Worm (Caenorhabditis elegans) whole organism, mixed stage, embryonic: Measurements from ENCODE around the gene F46B3.9.

Experiments
- M03D4.4 ChIP-seq: sonication (generic microtip); optimal IDR thresholded peaks from 2 replicates; lab custom pipeline; 2017; ENCODE audit warnings: mild to moderate bottlenecking, missing genetic modification characterization, missing compliant biosample characterization
- bed-3 ChIP-seq: fragments of 200-800 bp; sonication (Bioruptor generic); optimal IDR thresholded peaks from 3 replicates; lab custom pipeline; 2018; ENCODE audit warnings: mild to moderate bottlenecking, missing genetic modification characterization, moderate library complexity, missing compliant biosample characterization
- blmp-1 ChIP-seq: fragments of 150-350 bp; optimal IDR thresholded peaks from 2 replicates; lab custom pipeline; 2014; ENCODE audit warnings: missing biosample characterization, missing genetic modification characterization
- ceh-39 ChIP-seq: fragments of 150-350 bp; optimal IDR thresholded peaks from 2 replicates; lab custom pipeline; 2014; ENCODE audit warnings: missing biosample characterization, missing genetic modification characterization
- ceh-43 ChIP-seq: fragments of 200-800 bp; sonication (Bioruptor generic); optimal IDR thresholded peaks from 2 replicates; lab custom pipeline; 2018; ENCODE audit warnings: mild to moderate bottlenecking, missing genetic modification characterization, moderate library complexity, missing compliant biosample characterization
- ceh-83 ChIP-seq: fragments of 200-800 bp; sonication (Bioruptor generic); optimal IDR thresholded peaks from 2 replicates; lab custom pipeline; 2018; ENCODE audit warnings: mild to moderate bottlenecking, missing genetic modification characterization, missing compliant biosample characterization
- ces-1 ChIP-seq: fragments of 150-350 bp; optimal IDR thresholded peaks from 2 replicates; lab custom pipeline; 2014; ENCODE audit warnings: missing biosample characterization, missing genetic modification reagents, missing genetic modification characterization
- cnd-1 ChIP-seq: fragments of 200-800 bp; sonication (Bioruptor generic); optimal IDR thresholded peaks from 2 replicates; lab custom pipeline; 2018; ENCODE audit warnings: mild to moderate bottlenecking, missing genetic modification characterization, missing compliant biosample characterization
- drap-1 ChIP-seq: fragments of 200-800 bp; sonication (Bioruptor generic); optimal IDR thresholded peaks from 3 replicates; lab custom pipeline; 2018; ENCODE audit warnings: mild to moderate bottlenecking, missing genetic modification characterization, missing compliant biosample characterization
- elt-1 ChIP-seq: sonication (generic microtip); optimal IDR thresholded peaks from 2 replicates; lab custom pipeline; 2017; ENCODE audit warnings: missing genetic modification characterization, mild to moderate bottlenecking, missing compliant biosample characterization, antibody characterized with exemption, moderate library complexity, borderline replicate concordance; ENCODE audit not compliant: insufficient read depth
- elt-3 ChIP-seq: fragments of 150-350 bp; optimal IDR thresholded peaks from 2 replicates; lab custom pipeline; 2014; ENCODE audit warnings: missing biosample characterization, missing genetic modification characterization
- flh-1 ChIP-seq: fragments of 200-800 bp; sonication (Bioruptor generic); optimal IDR thresholded peaks from 2 replicates; lab custom pipeline; 2018; ENCODE audit warnings: mild to moderate bottlenecking, missing genetic modification characterization, moderate library complexity, missing compliant biosample characterization
- ham-2 ChIP-seq: fragments of 200-800 bp; sonication (Bioruptor generic); optimal IDR thresholded peaks from 2 replicates; lab custom pipeline; 2018; ENCODE audit warnings: mild to moderate bottlenecking, missing genetic modification characterization, missing compliant biosample characterization
- hlh-1 ChIP-seq: fragments of 150-350 bp; optimal IDR thresholded peaks from 2 replicates; lab custom pipeline; 2014; ENCODE audit warnings: missing biosample characterization, missing genetic modification reagents, missing genetic modification characterization
- lin-13 ChIP-seq: fragments of 150-350 bp; optimal IDR thresholded peaks from 2 replicates; lab custom pipeline; 2014; ENCODE audit warnings: missing biosample characterization, missing genetic modification characterization
- lin-32 ChIP-seq: fragments of 200-800 bp; sonication (Bioruptor generic); optimal IDR thresholded peaks from 2 replicates; lab custom pipeline; 2018; ENCODE audit warnings: mild to moderate bottlenecking, missing genetic modification characterization, missing compliant biosample characterization
- lsy-2 ChIP-seq: fragments of 150-350 bp; optimal IDR thresholded peaks from 2 replicates; lab custom pipeline; 2014; ENCODE audit warnings: missing biosample characterization, missing genetic modification characterization
- mep-1 ChIP-seq: fragments of 150-350 bp; optimal IDR thresholded peaks from 2 replicates; lab custom pipeline; 2017; ENCODE audit warnings: missing biosample characterization, missing genetic modification reagents, missing genetic modification characterization, inconsistent platforms
- nhr-2 ChIP-seq: fragments of 150-350 bp; optimal IDR thresholded peaks from 2 replicates; lab custom pipeline; 2014; ENCODE audit warnings: missing biosample characterization, missing genetic modification characterization
- nhr-237 ChIP-seq: fragments of 150-350 bp; optimal IDR thresholded peaks from 2 replicates; lab custom pipeline; 2014; ENCODE audit warnings: missing biosample characterization, missing genetic modification characterization
- nhr-28 ChIP-seq: fragments of 150-350 bp; optimal IDR thresholded peaks from 2 replicates; lab custom pipeline; 2014; ENCODE audit warnings: missing biosample characterization, missing genetic modification characterization
- nhr-76 ChIP-seq: sonication (generic microtip); optimal IDR thresholded peaks from 2 replicates; lab custom pipeline; 2017; ENCODE audit warnings: missing biosample characterization, missing genetic modification characterization
- pha-4 ChIP-seq: fragments of 150-350 bp; optimal IDR thresholded peaks from 2 replicates; lab custom pipeline; 2018; ENCODE audit warnings: missing biosample characterization, missing genetic modification reagents, missing genetic modification characterization
- sem-2 ChIP-seq: fragments of 200-800 bp; sonication (Bioruptor generic); optimal IDR thresholded peaks from 2 replicates; lab custom pipeline; 2018; ENCODE audit warnings: mild to moderate bottlenecking, missing genetic modification characterization, missing compliant biosample characterization
- snpc-4 ChIP-seq: fragments of 150-350 bp; optimal IDR thresholded peaks from 2 replicates; lab custom pipeline; 2014; ENCODE audit warnings: missing biosample characterization, missing genetic modification characterization
- sptf-1 ChIP-seq: sonication (generic microtip); optimal IDR thresholded peaks from 2 replicates; lab custom pipeline; 2017; ENCODE audit warnings: mild to moderate bottlenecking, missing genetic modification characterization, moderate library complexity, missing compliant biosample characterization
- unc-120 ChIP-seq: sonication (generic microtip); optimal IDR thresholded peaks from 2 replicates; lab custom pipeline; 2017; ENCODE audit warnings: missing genetic modification characterization, missing compliant biosample characterization; ENCODE audit not compliant: poor library complexity, severe bottlenecking
- unc-39 ChIP-seq: fragments of 150-350 bp; optimal IDR thresholded peaks from 2 replicates; lab custom pipeline; 2014; ENCODE audit warnings: missing biosample characterization, missing genetic modification characterization
- unc-62 ChIP-seq: fragments of 150-350 bp; optimal IDR thresholded peaks from 2 replicates; lab custom pipeline; 2014; ENCODE audit warnings: missing biosample characterization, missing genetic modification reagents, missing genetic modification characterization
- zip-8 ChIP-seq: fragments of 150-350 bp; optimal IDR thresholded peaks from 2 replicates; lab custom pipeline; 2014; ENCODE audit warnings: missing biosample characterization, missing genetic modification characterization
- ztf-11 ChIP-seq: fragments of 150-350 bp; optimal IDR thresholded peaks from 2 replicates; lab custom pipeline; 2014; ENCODE audit warnings: missing biosample characterization, missing genetic modification characterization

F46B3.9 gene

DNA sequence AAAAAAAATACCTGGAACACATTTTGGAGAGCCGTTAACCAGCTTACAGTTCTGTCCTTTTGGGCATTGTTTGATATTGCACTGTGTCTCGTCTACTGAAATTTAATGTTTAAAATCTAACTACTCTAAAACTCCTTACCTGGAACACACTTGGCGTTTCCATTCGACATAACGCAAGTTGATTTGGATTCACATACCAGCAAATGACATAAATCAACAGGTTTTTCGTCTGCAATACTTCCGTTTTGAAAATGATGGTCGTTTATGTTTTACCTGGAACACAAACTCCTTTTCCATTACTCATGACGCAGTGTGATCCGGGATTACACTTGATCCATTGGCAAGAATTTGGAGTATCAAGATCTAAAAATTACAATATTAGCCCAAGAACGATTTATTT lies 683 bp downstream of the F46B3.9 start:
- TF ChIP-seq unc-62 (GFP tag; lab: Kevin White, UChicago): no peak

DNA sequence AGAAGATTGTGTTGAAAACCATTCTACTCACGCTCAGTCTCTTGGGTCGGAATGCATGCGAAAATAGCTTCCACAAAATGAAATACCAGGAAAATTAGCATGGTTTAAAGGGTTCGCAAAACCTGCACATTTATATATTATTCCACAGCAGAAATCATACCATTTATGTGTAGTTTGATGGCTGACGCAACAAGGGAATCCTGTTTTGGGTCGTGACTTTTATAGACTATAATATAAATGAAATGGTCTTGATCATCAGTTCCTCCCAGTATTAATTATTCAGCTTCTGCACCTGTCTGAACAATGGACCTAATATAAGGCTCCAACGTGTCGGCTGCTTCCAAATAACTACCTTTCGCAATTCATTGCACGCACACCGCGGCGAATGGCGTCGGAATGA lies 2.9 kb downstream of the F46B3.9 start, which contains the start of gene F46B3.8:
Gene F46B3.8 (minus strand): TSS at position 101 of the 400 bp plus-strand sequence.
- TF ChIP-seq ztf-11 (tag; lab: Kevin White, UChicago): no peak
- no peak for TF ChIP-seq flh-1 (GFP tag; lab: Kevin White, UChicago)
- TF ChIP-seq ham-2 (GFP tag; lab: Kevin White, UChicago): no peak
- TF ChIP-seq sem-2 (GFP tag; lab: Kevin White, UChicago): no peak
- TF ChIP-seq elt-3: no peak
- no peak for TF ChIP-seq nhr-28 (tag; lab: Kevin White, UChicago)
- TF ChIP-seq snpc-4 (tag; lab: Kevin White, UChicago): no peak
- no peak for TF ChIP-seq lin-13 (tag; lab: Kevin White, UChicago)
- TF ChIP-seq sptf-1 (tag; lab: Kevin White, UChicago): no peak
- TF ChIP-seq nhr-76 (tag; lab: Kevin White, UChicago): no peak
- no peak for TF ChIP-seq cnd-1 (tag; lab: Kevin White, UChicago)
- no peak for TF ChIP-seq ceh-39
- TF ChIP-seq blmp-1 (tag; lab: Kevin White, UChicago): no peak
- no peak for TF ChIP-seq ceh-43
- TF ChIP-seq elt-1 (tag; lab: Kevin White, UChicago): no peak
- TF ChIP-seq nhr-2 (tag; lab: Kevin White, UChicago): no peak
- no peak for TF ChIP-seq mep-1

DNA sequence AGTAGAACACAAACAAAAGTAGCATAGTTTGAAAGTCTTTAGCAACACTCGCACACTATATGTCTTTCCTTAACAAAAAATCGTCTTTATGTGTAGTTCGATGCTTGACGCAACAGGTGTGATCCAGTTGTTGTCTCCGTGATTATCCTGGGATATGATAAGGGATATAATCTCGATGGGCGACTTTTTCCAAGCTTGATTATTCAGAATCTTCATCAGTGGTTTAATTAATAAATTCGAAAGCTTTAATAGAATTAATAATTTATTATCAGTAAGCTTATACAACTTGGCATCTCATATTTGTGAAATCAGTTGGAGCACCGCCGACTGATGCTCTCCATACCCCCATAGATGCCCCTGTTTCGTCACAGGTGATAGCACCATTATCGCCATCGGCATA lies 7.3 kb downstream of the F46B3.9 start, which contains the start of gene F46B3.7:
Gene F46B3.7 (minus strand): TSS at position 101 of the 400 bp plus-strand sequence.
- no peak for TF ChIP-seq unc-120 (tag; lab: Kevin White, UChicago)
- no peak for TF ChIP-seq ceh-43
- no peak for TF ChIP-seq lin-32
- TF ChIP-seq elt-3: no peak
- TF ChIP-seq nhr-237 (tag; lab: Kevin White, UChicago): no peak
- no peak for TF ChIP-seq pha-4 (tag; lab: Kevin White, UChicago)
- TF ChIP-seq elt-1 (tag; lab: Kevin White, UChicago): no peak
- no peak for TF ChIP-seq ztf-11 (tag; lab: Kevin White, UChicago)
- no peak for TF ChIP-seq M03D4.4 (tag; lab: Kevin White, UChicago)
- no peak for TF ChIP-seq flh-1 (GFP tag; lab: Kevin White, UChicago)
- TF ChIP-seq ces-1: no peak
- TF ChIP-seq nhr-76 (tag; lab: Kevin White, UChicago): no peak
- no peak for TF ChIP-seq sptf-1 (tag; lab: Kevin White, UChicago)
- no peak for TF ChIP-seq mep-1
- TF ChIP-seq ceh-39: no peak
- no peak for TF ChIP-seq snpc-4 (tag; lab: Kevin White, UChicago)
- no peak for TF ChIP-seq zip-8 (tag; lab: Kevin White, UChicago)
- no peak for TF ChIP-seq hlh-1
- TF ChIP-seq unc-39: no peak
- no peak for TF ChIP-seq sem-2 (GFP tag; lab: Kevin White, UChicago)
- TF ChIP-seq, all 35 proteins: peak for 0

DNA sequence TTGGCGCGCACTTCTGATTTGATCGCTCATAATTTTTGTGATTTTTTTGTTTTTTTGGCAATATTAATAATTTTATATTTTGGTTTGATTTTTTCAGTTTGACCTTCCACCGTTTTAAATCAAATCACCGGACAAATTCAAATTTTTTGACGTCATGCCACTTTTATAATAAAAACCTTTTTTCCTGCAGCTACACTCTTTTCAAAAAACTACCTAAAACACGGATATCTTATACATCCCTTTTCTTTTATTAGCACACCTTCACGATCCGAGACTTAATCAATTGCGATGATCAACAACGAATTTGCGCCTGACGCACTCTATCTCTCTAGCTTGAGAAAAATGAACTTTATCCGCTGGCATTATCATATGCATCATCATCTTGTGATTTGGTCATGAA lies 16.4 kb downstream of the F46B3.9 start, which contains the start of gene grd-2:
Gene grd-2 (plus strand): TSS at position 301 of the 400 bp plus-strand sequence.
- TF ChIP-seq mep-1: no peak
- TF ChIP-seq ceh-43: no peak
- no peak for TF ChIP-seq drap-1
- no peak for TF ChIP-seq sem-2 (GFP tag; lab: Kevin White, UChicago)
- no peak for TF ChIP-seq M03D4.4 (tag; lab: Kevin White, UChicago)

DNA sequence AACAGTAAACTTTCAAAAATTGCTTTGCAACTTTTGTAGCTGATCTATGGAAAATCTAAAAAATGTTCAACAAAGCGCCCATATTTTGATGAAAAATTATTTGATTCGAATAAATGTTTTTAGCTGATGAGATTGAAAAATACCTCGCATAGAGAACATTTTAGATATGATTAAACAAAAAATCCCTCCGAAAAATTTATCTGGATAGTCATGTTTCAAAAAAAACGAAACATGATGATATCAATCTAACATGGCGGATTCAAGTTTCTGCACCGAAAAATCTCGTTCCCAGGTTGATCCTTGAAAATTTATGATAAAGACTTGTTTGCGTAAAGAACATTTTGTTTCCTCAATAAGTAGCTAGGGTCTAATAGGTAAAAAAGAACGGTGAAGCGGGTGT lies 17.3 kb downstream of the F46B3.9 start, which contains the start of gene ttr-12:
Gene ttr-12 (minus strand): TSS at position 101 of the 400 bp plus-strand sequence.
- TF ChIP-seq pha-4 (tag; lab: Kevin White, UChicago): no peak
- no peak for TF ChIP-seq hlh-1
- TF ChIP-seq lin-13 (tag; lab: Kevin White, UChicago): no peak
- no peak for TF ChIP-seq snpc-4 (tag; lab: Kevin White, UChicago)
- TF ChIP-seq lsy-2 (tag; lab: Kevin White, UChicago): no peak
- no peak for TF ChIP-seq ham-2 (GFP tag; lab: Kevin White, UChicago)
- TF ChIP-seq unc-62 (GFP tag; lab: Kevin White, UChicago): no peak
- TF ChIP-seq elt-3: no peak

DNA sequence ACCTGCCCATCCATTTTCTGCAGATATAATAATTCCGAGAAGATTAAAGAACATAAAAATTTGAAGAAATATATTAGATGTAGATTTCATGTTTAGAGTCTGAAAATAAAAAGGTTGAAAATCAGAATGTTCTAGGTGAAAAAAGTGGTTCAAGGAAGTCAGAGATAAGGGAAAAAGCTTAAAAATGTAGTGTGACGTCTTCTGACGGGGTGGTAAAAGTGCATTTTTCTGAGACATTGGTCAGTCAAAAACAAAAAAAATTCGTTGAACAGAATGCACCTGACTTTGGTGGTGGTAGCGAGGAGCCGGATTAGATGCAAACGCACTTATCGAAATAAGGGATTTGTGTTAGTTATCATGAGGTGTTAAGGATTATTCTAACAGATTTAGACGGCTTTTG lies 19.3 kb downstream of the F46B3.9 start, which contains the start of gene F46B3.23:
Gene F46B3.23 (minus strand): TSS at position 101 of the 400 bp plus-strand sequence.
- TF ChIP-seq M03D4.4 (tag; lab: Kevin White, UChicago): no peak
- TF ChIP-seq ceh-83 (GFP tag; lab: Kevin White, UChicago): no peak
- no peak for TF ChIP-seq bed-3
- no peak for TF ChIP-seq blmp-1 (tag; lab: Kevin White, UChicago)
- no peak for TF ChIP-seq nhr-76 (tag; lab: Kevin White, UChicago)
